Fruit fly (Drosophila melanogaster): ENCODE data around the gene CG18223.

Gene CG18223

DNA sequence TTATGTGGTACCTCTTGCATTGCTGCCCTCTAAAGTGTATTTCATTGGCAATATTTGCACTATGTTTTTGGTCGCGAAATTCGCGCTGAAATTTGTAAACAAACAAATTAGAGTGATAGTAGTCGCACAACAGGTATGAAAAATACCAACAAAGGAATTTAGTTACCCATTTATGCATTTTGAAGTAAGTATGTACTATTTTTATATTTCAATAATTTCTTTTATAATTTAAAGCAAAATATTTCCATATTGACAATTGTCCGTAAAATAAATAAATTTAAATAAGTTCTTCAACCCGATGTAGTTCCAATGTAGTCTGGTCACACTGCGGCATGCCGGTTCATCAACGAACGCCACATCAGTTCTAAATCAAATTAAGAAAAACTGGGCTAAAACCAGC lies 47.7 kb downstream of the CG18223 start, which contains the start of the genes Rad9 and Uggt:
TSS of gene Rad9 (minus strand) at position 114 of the 400 bp plus-strand sequence.
TSS of gene Uggt (plus strand) at position 308 of the 400 bp plus-strand sequence.
- TF ChIP-seq Mnt (GFP tag; optimal IDR thresholded peaks at IDR 0.05) (no peak), tj (GFP tag; optimal IDR thresholded peaks at IDR 0.05) (no peak), CG1620 (GFP tag; optimal IDR thresholded peaks at IDR 0.05) (no peak), bab1 (GFP tag; optimal IDR thresholded peaks at IDR 0.05) (peak; percentile 30), cnc (optimal IDR thresholded peaks at IDR 0.05) (no peak), cic (GFP tag; optimal IDR thresholded peaks at IDR 0.05) (no peak), CG7101 (tag; optimal IDR thresholded peaks at IDR 0.05) (peak; percentile 30), CG33017 (tag; optimal IDR thresholded peaks at IDR 0.05) (peak; percentile 13), CG14711 (tag; optimal IDR thresholded peaks at IDR 0.05) (peak; percentile 49), Clk (GFP tag; optimal IDR thresholded peaks at IDR 0.05) (no peak), CG11617 (GFP tag; optimal IDR thresholded peaks at IDR 0.05) (peak; percentile 37), toe (GFP tag; optimal IDR thresholded peaks at IDR 0.05) (no peak), CG12768 (GFP tag; optimal IDR thresholded peaks at IDR 0.05) (no peak), ovo (GFP tag; optimal IDR thresholded peaks at IDR 0.05) (no peak), pad (GFP tag; optimal IDR thresholded peaks at IDR 0.05) (no peak), kay (GFP tag; ENCODE audit: borderline replicate concordance) (no peak), Crg-1 (GFP tag; optimal IDR thresholded peaks at IDR 0.05) (no peak), CG5204 (GFP tag; optimal IDR thresholded peaks at IDR 0.05) (no peak), CG7045 (GFP tag; optimal IDR thresholded peaks at IDR 0.05) (no peak), Hr96 (GFP tag; optimal IDR thresholded peaks at IDR 0.05) (no peak)

dm6 chr3L:18870027-18870426 lies 50.1 kb downstream of the CG18223 start, which contains the start of gene Blos3:
Gene Blos3, plus strand, starts transcription at chr3L:18870224.
- TF ChIP-seq CG7101 (tag; optimal IDR thresholded peaks at IDR 0.05) (peak; percentile 62), cic (GFP tag; optimal IDR thresholded peaks at IDR 0.05) (no peak), tj (GFP tag; optimal IDR thresholded peaks at IDR 0.05) (peak; percentile 22), CG5204 (GFP tag; optimal IDR thresholded peaks at IDR 0.05) (no peak), Clk (GFP tag; optimal IDR thresholded peaks at IDR 0.05) (peak; percentile 19), CG14711 (tag; optimal IDR thresholded peaks at IDR 0.05) (peak; percentile 54), toe (GFP tag; optimal IDR thresholded peaks at IDR 0.05) (peak; percentile 43), cnc (optimal IDR thresholded peaks at IDR 0.05) (no peak), pad (GFP tag; optimal IDR thresholded peaks at IDR 0.05) (no peak), Hr96 (GFP tag; optimal IDR thresholded peaks at IDR 0.05) (no peak), CG7045 (GFP tag; optimal IDR thresholded peaks at IDR 0.05) (peak; percentile 24), CG1620 (GFP tag; optimal IDR thresholded peaks at IDR 0.05) (peak; percentile 34), CG33017 (tag; optimal IDR thresholded peaks at IDR 0.05) (peak; percentile 47), CG11617 (GFP tag; optimal IDR thresholded peaks at IDR 0.05) (peak; percentile 45), ovo (GFP tag; optimal IDR thresholded peaks at IDR 0.05) (no peak), bab1 (GFP tag; optimal IDR thresholded peaks at IDR 0.05) (peak; percentile 52), CG12768 (GFP tag; optimal IDR thresholded peaks at IDR 0.05) (peak; percentile 3), Crg-1 (GFP tag; optimal IDR thresholded peaks at IDR 0.05) (no peak), Mnt (GFP tag; optimal IDR thresholded peaks at IDR 0.05) (peak; percentile 23), kay (GFP tag; ENCODE audit: borderline replicate concordance) (no peak)

Data from whole organism, adult.